Worm (Caenorhabditis elegans) whole organism, L4/young adult: ENCODE data around the gene maph-9.

Source experiments
- W03F9.2 ChIP-seq: fragments of 150-350 bp; optimal IDR thresholded peaks from 2 replicates; lab custom pipeline; 2014; ENCODE audit warnings: missing biosample characterization, missing genetic modification characterization
- dao-5 ChIP-seq: sonication (generic microtip); optimal IDR thresholded peaks from 2 replicates; lab custom pipeline; 2016; ENCODE audit warnings: missing genotype, missing genetic modification characterization, moderate library complexity, missing compliant biosample characterization
- him-1 ChIP-seq: sonication (generic microtip); optimal IDR thresholded peaks from 2 replicates; lab custom pipeline; 2016; ENCODE audit warnings: missing genotype, missing genetic modification reagents, missing genetic modification characterization, missing compliant biosample characterization

DNA sequence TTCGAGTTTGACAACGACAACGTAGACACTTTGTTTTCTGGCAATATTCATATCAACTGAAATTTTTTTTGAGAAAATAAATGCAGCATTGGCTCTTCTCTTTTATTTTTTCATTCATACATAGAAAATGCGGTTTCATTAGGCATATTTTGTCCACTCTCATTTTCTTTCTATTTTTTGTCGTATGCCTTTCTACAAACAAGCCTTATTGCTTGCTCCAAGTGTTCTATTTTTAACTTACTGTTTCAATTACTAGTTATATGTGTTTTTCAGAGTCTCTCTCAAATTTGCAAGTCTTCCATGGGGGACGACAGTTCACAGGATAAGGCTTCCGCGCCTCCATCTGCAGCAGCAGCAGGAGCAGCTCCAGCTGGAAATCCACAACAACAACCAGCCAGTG is 49.5 kb downstream of the maph-9 start, which contains the start of gene kcc-1:
- TF ChIP-seq W03F9.2, result no peak
- TF ChIP-seq him-1 (tag; lab: Kevin White, UChicago), result no peak
- TF ChIP-seq dao-5 (tag; lab: Kevin White, UChicago), result no peak
